Fruit fly (Drosophila melanogaster): ENCODE results near the gene OtopLa.
A peak's percentile ranks its signal among the peaks of the same experiment; 100 is the strongest.

Gene OtopLa

dm6 chrX:5679079-5679932 is 31.0 kb upstream of the OtopLa start (continued):
- TF ChIP-seq inv (GFP tag; IDR thresholded peaks at IDR 0.05; ENCODE audit: partially characterized antibody) (no peak), Trl (optimal IDR thresholded peaks at IDR 0.05) (no peak), Trl (GFP tag; optimal IDR thresholded peaks at IDR 0.05) (peak; percentile 29), CG9817 (tag; optimal IDR thresholded peaks at IDR 0.05) (no peak), B-H2 (GFP tag; optimal IDR thresholded peaks at IDR 0.05) (no peak), HHEX (GFP tag; optimal IDR thresholded peaks at IDR 0.05) (no peak), Oaz (GFP tag; IDR thresholded peaks at IDR 0.05) (no peak), HLH54F (GFP tag; optimal IDR thresholded peaks at IDR 0.05) (no peak), CG33557 (GFP tag; optimal IDR thresholded peaks at IDR 0.05) (peak; percentile 24), MBD-R2 (GFP tag; IDR thresholded peaks at IDR 0.05) (no peak), cad (GFP tag; optimal IDR thresholded peaks at IDR 0.05) (no peak), dmrt99B (tag; optimal IDR thresholded peaks at IDR 0.05) (no peak), Elba2 (GFP tag; optimal IDR thresholded peaks at IDR 0.05) (no peak), CG13624 (GFP tag; optimal IDR thresholded peaks at IDR 0.05) (no peak), CG15073 (GFP tag; optimal IDR thresholded peaks at IDR 0.05) (no peak), amos (GFP tag; IDR thresholded peaks at IDR 0.05; ENCODE audit: partially characterized antibody) (no peak), gce (GFP tag; IDR thresholded peaks at IDR 0.05) (no peak), CG11247 (GFP tag; IDR thresholded peaks at IDR 0.05) (no peak), aop (GFP tag; IDR thresholded peaks at IDR 0.05) (no peak), nerfin-2 (GFP tag; IDR thresholded peaks at IDR 0.05; ENCODE audit: partially characterized antibody) (no peak), Hr39 (optimal IDR thresholded peaks at IDR 0.05) (no peak), CG3847 (GFP tag; IDR thresholded peaks at IDR 0.05) (no peak), CG17361 (GFP tag; IDR thresholded peaks at IDR 0.05) (0 out of 3 replicates have a peak, but pooled peaks have one; percentile 50), Asciz (GFP tag; optimal IDR thresholded peaks at IDR 0.05) (peak; percentile 47), CG12942 (GFP tag; optimal IDR thresholded peaks at IDR 0.05) (peak; percentile 15), sens-2 (GFP tag; IDR thresholded peaks at IDR 0.05) (no peak), sug (tag; optimal IDR thresholded peaks at IDR 0.05) (no peak), CG11695 (GFP tag; IDR thresholded peaks at IDR 0.05) (0 out of 3 replicates have a peak, but pooled peaks have one; percentile 25), CG11093 (GFP tag; IDR thresholded peaks at IDR 0.05) (0 out of 3 replicates have a peak, but pooled peaks have one; percentile 52), ac (GFP tag; optimal IDR thresholded peaks at IDR 0.05) (no peak), Xrp1 (GFP tag; IDR thresholded peaks at IDR 0.05) (peak; percentile 76), ase (GFP tag; IDR thresholded peaks at IDR 0.05) (no peak), Usf (GFP tag; optimal IDR thresholded peaks at IDR 0.05) (no peak), fu2 (GFP tag; optimal IDR thresholded peaks at IDR 0.05) (no peak), CG8281 (tag; optimal IDR thresholded peaks at IDR 0.05) (no peak), CG8765 (GFP tag; IDR thresholded peaks at IDR 0.05) (no peak), CG10654 (GFP tag; optimal IDR thresholded peaks at IDR 0.05) (peak; percentile 33), CG8089 (GFP tag; optimal IDR thresholded peaks at IDR 0.05) (peak; percentile 66), tap (tag; optimal IDR thresholded peaks at IDR 0.05) (no peak), CG18764 (GFP tag; optimal IDR thresholded peaks at IDR 0.05) (peak; percentile 41), Max (GFP tag; optimal IDR thresholded peaks at IDR 0.05) (peak; percentile 8), bcd (GFP tag; optimal IDR thresholded peaks at IDR 0.05) (peak; percentile 40), Hmr (GFP tag; optimal IDR thresholded peaks at IDR 0.05) (no peak), croc (GFP tag; conservative IDR thresholded peaks at IDR 0.05) (peak; percentile 41; the same call in 1 of the 3 replicates), CG13287 (GFP tag; IDR thresholded peaks at IDR 0.05; ENCODE audit: partially characterized antibody) (no peak), D (optimal IDR thresholded peaks at IDR 0.05) (no peak), D (GFP tag; optimal IDR thresholded peaks at IDR 0.05) (peak; percentile 68), CG10959 (GFP tag; IDR thresholded peaks at IDR 0.05) (0 out of 2 replicates have a peak, but pooled peaks have one; percentile 8), CG32532 (GFP tag; IDR thresholded peaks at IDR 0.05) (no peak), GATAe (GFP tag; conservative IDR thresholded peaks at IDR 0.05) (no peak), schlank (tag; optimal IDR thresholded peaks at IDR 0.05) (no peak)
